In genomic region chr3R:20360008-20360407, dm6 we compare ENCODE assay signal across 2 fruit fly cellular contexts.
TF ChIP-seq lines count a peak whose summit lies in the region.

MtnC (plus strand) TSS chr3R:20360308.

- no peak for TF ChIP-seq CTCF in whole organism, embryonic (GFP tag; optimal IDR thresholded peaks at IDR 0.05; lab: Kevin White, UChicago)

TF ChIP-seq in whole organism, adult, 20 proteins besides CTCF, POLR2A, EP300 and RAD21:
- TF ChIP-seq kay (GFP tag; lab: Kevin White, UChicago; ENCODE audit: borderline replicate concordance) (peak; percentile 21), CG7045 (GFP tag; optimal IDR thresholded peaks at IDR 0.05; lab: Kevin White, UChicago) (no peak), CG1620 (GFP tag; optimal IDR thresholded peaks at IDR 0.05; lab: Kevin White, UChicago) (no peak), CG7101 (tag; optimal IDR thresholded peaks at IDR 0.05; lab: Kevin White, UChicago) (peak; percentile 35), Crg-1 (GFP tag; optimal IDR thresholded peaks at IDR 0.05; lab: Kevin White, UChicago) (no peak), toe (GFP tag; optimal IDR thresholded peaks at IDR 0.05; lab: Kevin White, UChicago) (no peak), CG12768 (GFP tag; optimal IDR thresholded peaks at IDR 0.05; lab: Kevin White, UChicago) (no peak)

TF ChIP-seq in whole organism, embryonic, 481 proteins besides CTCF, POLR2A, EP300 and RAD21:
- TF ChIP-seq dmrt99B (tag; optimal IDR thresholded peaks at IDR 0.05; lab: Kevin White, UChicago) (peak; percentile 20), CG13424 (tag; optimal IDR thresholded peaks at IDR 0.05; lab: Kevin White, UChicago) (peak; percentile 2), CG30431 (GFP tag; optimal IDR thresholded peaks at IDR 0.05; lab: Kevin White, UChicago) (no peak), Antp (GFP tag; optimal IDR thresholded peaks at IDR 0.05; lab: Kevin White, UChicago) (no peak), Side (GFP tag; optimal IDR thresholded peaks at IDR 0.05; lab: Kevin White, UChicago) (no peak), Atf3 (GFP tag; optimal IDR thresholded peaks at IDR 0.05; lab: Kevin White, UChicago) (no peak), GATAe (GFP tag; conservative IDR thresholded peaks at IDR 0.05; lab: Robert Waterston, UW) (peak; percentile 64), Atf-2 (GFP tag; optimal IDR thresholded peaks at IDR 0.05; lab: Kevin White, UChicago) (no peak), MTF-1 (GFP tag; optimal IDR thresholded peaks at IDR 0.05; lab: Kevin White, UChicago; ENCODE audit: borderline replicate concordance) (peak; percentile 68)

Comparison
In these comparisons a context has a peak if more than half of its experiments do, and no peak if none do; other contexts are left out.
1. Of the 1 proteins assayed by ChIP-seq in both whole organism, embryonic and whole organism, adult: peak only in whole organism, embryonic: none; only in whole organism, adult: kay; in both: none; in neither: 0.